Worm (Caenorhabditis elegans): ENCODE measurements around the gene D2096.13.
"Not testable (repeated sequence)": the region's sequence is repeated elsewhere in the genome, so short reads cannot be mapped to it uniquely, and the experiment has no call there.

D2096.13 gene

DNA sequence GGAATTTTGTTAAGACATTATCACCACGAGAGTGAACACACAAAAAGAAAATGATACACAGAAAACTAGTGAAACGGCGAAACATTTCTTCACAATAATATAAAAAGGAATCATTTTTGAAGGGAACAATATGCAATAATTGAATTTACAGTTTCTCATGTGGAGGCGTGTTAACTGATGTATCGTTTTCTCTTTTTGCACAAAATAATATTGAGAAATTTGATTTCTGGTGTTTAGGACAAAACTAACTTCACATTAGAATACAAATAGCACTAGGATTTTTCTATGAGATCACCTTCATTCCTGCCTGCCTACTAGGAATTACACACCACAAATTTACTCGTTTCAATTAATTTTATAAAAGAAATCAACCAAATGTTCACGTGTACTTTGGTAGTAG, at the start of gene D2096.13:
D2096.13 (minus strand) TSS at position 101 of the 400 bp plus-strand sequence.
- TF ChIP-seq tbx-2 (tag; optimal IDR thresholded peaks at IDR 0.05): no peak
- no peak for TF ChIP-seq lim-6 (tag; optimal IDR thresholded peaks at IDR 0.05)
- no peak for TF ChIP-seq unc-86 (tag; optimal IDR thresholded peaks at IDR 0.05)
- no peak for TF ChIP-seq ceh-19 (GFP tag; optimal IDR thresholded peaks at IDR 0.05)
- TF ChIP-seq C38D4.7 (GFP tag; optimal IDR thresholded peaks at IDR 0.05): no peak
- TF ChIP-seq nhr-232 (tag; optimal IDR thresholded peaks at IDR 0.05): no peak
- TF ChIP-seq C08G9.2 (tag; optimal IDR thresholded peaks at IDR 0.05): no peak
- no peak for TF ChIP-seq dmd-4 (tag; optimal IDR thresholded peaks at IDR 0.05; ENCODE audit: borderline replicate concordance)
- TF ChIP-seq sox-4 (tag; optimal IDR thresholded peaks at IDR 0.05): no peak
- no peak for TF ChIP-seq lin-11 (tag; optimal IDR thresholded peaks at IDR 0.05)
- TF ChIP-seq nfya-1 (tag; optimal IDR thresholded peaks at IDR 0.05): no peak
- no peak for TF ChIP-seq sox-2 (GFP tag; IDR thresholded peaks at IDR 0.05)
- TF ChIP-seq pha-4 (tag; optimal IDR thresholded peaks at IDR 0.05): no peak
- TF ChIP-seq hlh-8 (tag; optimal IDR thresholded peaks at IDR 0.05): no peak
- TF ChIP-seq pat-9 (tag; optimal IDR thresholded peaks at IDR 0.05): no peak
- no peak for TF ChIP-seq ceh-9 (tag; optimal IDR thresholded peaks at IDR 0.05)
- no peak for TF ChIP-seq fkh-10 (GFP tag; optimal IDR thresholded peaks at IDR 0.05)
- no peak for TF ChIP-seq rnt-1 (tag; optimal IDR thresholded peaks at IDR 0.05)
- TF ChIP-seq ceh-34 (tag; optimal IDR thresholded peaks at IDR 0.05): no peak
- no peak for TF ChIP-seq ttx-3 (tag; optimal IDR thresholded peaks at IDR 0.05)

DNA sequence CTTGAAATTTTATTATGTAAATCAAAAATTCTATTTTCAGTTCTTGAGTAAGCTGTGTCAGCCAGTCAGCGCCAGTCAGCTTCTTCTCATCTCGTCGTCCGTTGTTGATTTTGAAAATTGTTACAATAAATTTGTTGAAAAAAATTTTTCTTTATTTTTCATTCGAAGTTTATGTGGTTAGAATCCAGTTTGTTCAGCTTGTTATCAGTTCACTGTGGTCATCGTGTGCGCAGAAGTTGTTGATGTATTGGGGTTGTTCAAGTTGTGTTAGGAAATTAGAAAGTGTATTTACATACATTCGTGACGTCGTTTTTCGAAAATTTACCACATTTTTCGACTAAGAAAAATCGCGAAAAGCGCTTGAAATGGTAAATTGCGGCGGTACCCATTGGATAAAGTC, 39.4 kb upstream of the D2096.13 start:
- TF ChIP-seq ceh-6 (GFP tag; optimal IDR thresholded peaks at IDR 0.05) (no peak), elt-4 (tag; optimal IDR thresholded peaks at IDR 0.05) (no peak), ceh-14 (tag; optimal IDR thresholded peaks at IDR 0.05) (no peak), K02D7.2 (tag; optimal IDR thresholded peaks at IDR 0.05) (no peak)

DNA sequence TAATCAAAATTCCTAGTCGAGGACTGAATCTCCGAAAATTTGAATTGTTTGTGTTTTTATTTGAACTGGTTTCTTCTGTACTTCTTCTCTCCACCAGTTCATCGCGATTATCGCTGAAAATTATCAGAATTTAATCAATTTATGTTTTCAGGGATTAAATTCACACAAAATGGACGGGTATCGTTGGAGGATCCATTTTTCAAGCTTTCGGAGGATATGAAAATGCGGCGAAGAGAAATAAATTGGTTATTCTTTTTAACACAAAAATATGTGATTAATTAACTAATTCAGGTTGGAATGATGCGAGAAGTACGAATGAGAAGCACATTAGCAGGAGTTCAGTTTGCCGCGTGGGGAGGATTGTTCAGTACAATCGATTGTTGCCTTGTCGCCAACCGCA, 38.0 kb upstream of the D2096.13 start, which contains the start of gene timm-17B.2:
timm-17B.2 (plus strand) TSS at position 301 of the 400 bp plus-strand sequence.
- TF ChIP-seq hlh-8 (tag; optimal IDR thresholded peaks at IDR 0.05) (no peak), ttx-3 (tag; optimal IDR thresholded peaks at IDR 0.05) (no peak), ceh-34 (tag; optimal IDR thresholded peaks at IDR 0.05) (no peak), pha-2 (tag; optimal IDR thresholded peaks at IDR 0.05) (no peak), Y22D7AL.16 (tag; optimal IDR thresholded peaks at IDR 0.05) (no peak), zip-5 (tag; optimal IDR thresholded peaks at IDR 0.05) (no peak), lin-11 (tag; optimal IDR thresholded peaks at IDR 0.05) (no peak), ceh-14 (tag; optimal IDR thresholded peaks at IDR 0.05) (no peak), unc-86 (tag; optimal IDR thresholded peaks at IDR 0.05) (no peak), K09A11.1 (tag; optimal IDR thresholded peaks at IDR 0.05; ENCODE audit: insufficient read depth) (no peak), T23F11.4 (GFP tag; optimal IDR thresholded peaks at IDR 0.05) (no peak), pqm-1 (tag; optimal IDR thresholded peaks at IDR 0.05) (no peak), ref-2 (tag; optimal IDR thresholded peaks at IDR 0.05) (no peak), nhr-232 (tag; optimal IDR thresholded peaks at IDR 0.05) (no peak), ceh-24 (tag; optimal IDR thresholded peaks at IDR 0.05) (no peak), lim-6 (tag; optimal IDR thresholded peaks at IDR 0.05) (no peak)

DNA sequence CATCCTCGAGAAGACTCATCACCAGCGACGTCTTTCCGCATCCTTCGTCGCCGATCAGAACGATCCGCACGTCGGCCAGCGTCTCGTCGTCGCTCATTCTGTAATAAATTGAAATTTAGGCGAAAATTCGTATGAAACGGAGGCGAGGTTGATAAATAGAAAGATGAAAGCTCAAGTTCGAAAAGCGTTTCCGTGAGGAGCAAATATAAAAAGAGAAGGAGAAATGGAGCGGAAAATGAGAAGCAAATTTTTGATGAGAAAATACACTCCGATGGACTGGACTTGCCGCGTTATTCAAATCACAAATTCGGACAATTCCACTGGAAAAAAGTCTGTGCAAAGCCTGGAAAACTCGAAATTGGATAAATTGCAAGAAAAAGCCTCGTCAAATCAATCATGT, 35.7 kb upstream of the D2096.13 start, which contains the start of gene D2096.11:
D2096.11 (minus strand) TSS at position 101 of the 400 bp plus-strand sequence.
- TF ChIP-seq ceh-30 (tag; optimal IDR thresholded peaks at IDR 0.05): no peak
- no peak for TF ChIP-seq ahr-1 (tag; optimal IDR thresholded peaks at IDR 0.05)

DNA sequence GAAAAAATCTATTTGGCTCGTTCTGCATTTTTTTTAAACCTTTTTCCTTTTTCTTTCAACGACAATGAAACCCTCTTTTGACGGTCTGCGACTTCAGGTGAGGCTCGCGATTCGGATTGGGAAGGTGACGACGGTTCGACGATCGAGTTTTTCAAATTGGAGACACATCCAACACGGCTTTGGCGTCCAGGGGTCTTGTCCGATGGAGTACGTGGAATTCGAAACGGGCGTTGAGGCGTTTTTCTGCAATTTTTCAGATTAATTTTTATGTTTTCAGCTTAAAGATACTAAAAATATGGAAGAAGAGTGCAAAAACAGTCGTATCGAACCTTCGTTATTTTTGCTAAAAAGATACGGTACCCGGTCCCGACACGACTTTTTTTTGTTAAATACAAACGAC, 30.7 kb upstream of the D2096.13 start, which contains the start of gene D2096.10:
D2096.10 (minus strand) TSS at position 101 of the 400 bp plus-strand sequence.
- not testable (repeated sequence) for TF ChIP-seq dve-1, Y22D7AL.16, zip-5 (tag; optimal IDR thresholded peaks at IDR 0.05)

Data from whole organism, late embryonic.